Fruit fly (Drosophila melanogaster) whole organism: ENCODE data around the gene CG43851.

ENCODE experiments used
- CG8478 ChIP-seq: fragments of >200 bp; optimal IDR thresholded peaks from 2 replicates; lab custom pipeline; 2018; ENCODE audit warnings: inconsistent platforms
- Dll ChIP-seq: fragments of >200 bp; optimal IDR thresholded peaks from 2 replicates; lab custom pipeline; 2017
- EcR ChIP-seq, 2 experiments: fragments of >200 bp; optimal IDR thresholded peaks; 2 replicates each; lab custom pipeline; 2017; ENCODE audit warnings: missing biosample characterization in 2 of 2, missing genetic modification characterization in 2 of 2, missing genetic modification reagents in 2 of 2
- pan ChIP-seq: fragments of >200 bp; optimal IDR thresholded peaks from 2 replicates; lab custom pipeline; 2017
- psq ChIP-seq: fragments of >200 bp; optimal IDR thresholded peaks from 2 replicates; lab custom pipeline; 2017
- usp ChIP-seq: fragments of >200 bp; optimal IDR thresholded peaks from 2 replicates; lab custom pipeline; 2017; ENCODE audit warnings: missing biosample characterization, missing genetic modification characterization, mixed read lengths

CG43851 gene

dm6 chr2L:2647620-2648019 is at the start of gene CG43851, which contains the start of gene CG9962:
Gene CG43851, plus strand, starts transcription at chr2L:2647886.
Gene CG9962, minus strand, starts transcription at chr2L:2647720.
- no peak for TF ChIP-seq CG8478
- no peak for TF ChIP-seq EcR (GFP tag; optimal IDR thresholded peaks at IDR 0.05; lab: Kevin White, UChicago)
- no peak for TF ChIP-seq pan (lab: Kevin White, UChicago)
- TF ChIP-seq psq (lab: Kevin White, UChicago) = no peak
- TF ChIP-seq usp (GFP tag; lab: Kevin White, UChicago) = no peak
- no peak for TF ChIP-seq Dll (lab: Kevin White, UChicago)

DNA sequence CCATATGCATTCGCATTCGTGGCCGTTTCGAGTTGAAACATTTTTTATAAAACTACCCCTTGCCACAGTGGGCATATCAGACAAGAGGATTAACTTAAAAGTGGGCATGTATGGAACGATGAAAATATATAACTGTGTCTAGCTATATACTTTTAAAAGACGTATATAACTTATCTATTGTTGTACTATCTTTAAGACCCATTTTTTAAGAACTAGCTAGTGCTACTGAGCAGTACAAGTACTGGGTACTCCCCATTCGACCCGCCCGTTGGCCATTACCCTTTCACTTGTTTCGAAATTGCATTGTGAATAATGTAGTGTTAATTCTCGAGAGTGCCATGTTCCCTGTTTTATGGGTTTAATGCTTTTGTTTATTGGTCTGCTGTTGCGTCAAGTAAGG is 41.0 kb upstream of the CG43851 start:
- no peak for TF ChIP-seq Dll (lab: Kevin White, UChicago)
- TF ChIP-seq pan (lab: Kevin White, UChicago) = no peak
- no peak for TF ChIP-seq EcR (GFP tag; optimal IDR thresholded peaks at IDR 0.05; lab: Kevin White, UChicago)

- no peak for TF ChIP-seq usp (GFP tag; lab: Kevin White, UChicago)
- TF ChIP-seq EcR (GFP tag; optimal IDR thresholded peaks at IDR 0.05; lab: Kevin White, UChicago) = no peak
- TF ChIP-seq Dll (lab: Kevin White, UChicago) = no peak
- TF ChIP-seq CG8478 = no peak
- no peak for TF ChIP-seq psq (lab: Kevin White, UChicago)
- TF ChIP-seq pan (lab: Kevin White, UChicago) = no peak
These were observed 38.0 kb upstream of the CG43851 start, which contains the start of gene CG15395 for dm6 chr2L:2609694-2610093. Gene CG15395, plus strand, starts transcription at chr2L:2609994.

DNA sequence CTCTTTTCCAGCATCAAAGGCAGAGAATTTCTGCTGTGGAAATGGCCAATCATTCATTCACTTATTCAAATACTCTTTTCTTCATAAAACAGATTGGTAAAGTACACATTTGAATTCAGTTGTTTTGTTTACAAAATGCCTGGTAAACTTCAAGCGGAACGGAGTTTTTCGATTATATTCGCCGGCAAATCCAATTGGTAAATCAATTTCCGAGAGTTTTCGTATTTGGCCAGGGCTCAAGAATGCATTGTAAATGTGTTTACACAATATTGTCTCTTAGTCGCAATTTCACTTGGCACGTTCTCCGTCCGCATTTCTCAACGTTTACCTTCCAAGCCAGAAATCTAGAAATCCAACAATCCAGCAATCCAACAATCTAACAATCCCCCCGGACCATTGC is 27.8 kb upstream of the CG43851 start, which contains the start of gene CG43403:
Gene CG43403, plus strand, starts transcription at position 301 of the 400 bp plus-strand sequence.
- TF ChIP-seq Dll (lab: Kevin White, UChicago) (no peak), psq (lab: Kevin White, UChicago) (no peak), usp (GFP tag; lab: Kevin White, UChicago) (no peak), CG8478 (no peak), pan (lab: Kevin White, UChicago) (no peak), EcR (GFP tag; optimal IDR thresholded peaks at IDR 0.05; lab: Kevin White, UChicago) (no peak)

DNA sequence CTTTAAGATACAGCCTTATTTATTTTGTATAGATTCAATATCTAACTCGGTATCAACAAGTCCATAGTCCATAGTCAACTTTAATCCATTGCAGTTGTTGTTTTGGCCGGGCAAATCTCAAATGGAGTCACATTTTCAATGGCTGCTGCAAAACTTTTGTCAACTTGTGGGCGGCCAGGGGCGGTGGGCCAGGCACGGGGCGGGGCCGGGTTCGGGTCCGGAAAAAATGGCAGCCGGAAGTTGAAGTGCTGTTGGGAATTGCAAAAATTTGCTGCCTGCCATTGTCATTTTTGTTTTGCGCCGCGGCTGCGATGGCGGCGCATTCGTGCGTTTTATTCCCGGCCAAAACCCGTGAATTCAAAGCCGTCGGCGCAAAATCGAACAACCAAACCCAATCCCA is 23.7 kb upstream of the CG43851 start:
- TF ChIP-seq CG8478 (no peak), psq (lab: Kevin White, UChicago) (no peak), Dll (lab: Kevin White, UChicago) (no peak), pan (lab: Kevin White, UChicago) (no peak), usp (GFP tag; lab: Kevin White, UChicago) (no peak)

- TF ChIP-seq pan (lab: Kevin White, UChicago) = no peak
- no peak for TF ChIP-seq Dll (lab: Kevin White, UChicago)
- TF ChIP-seq usp (GFP tag; lab: Kevin White, UChicago) = no peak
These were observed 20.2 kb upstream of the CG43851 start for dm6 chr2L:2627507-2627906.

- TF ChIP-seq Dll (lab: Kevin White, UChicago) (no peak), EcR (GFP tag; optimal IDR thresholded peaks at IDR 0.05; lab: Kevin White, UChicago) (no peak), pan (lab: Kevin White, UChicago) (no peak)
These were observed 18.9 kb upstream of the CG43851 start for dm6 chr2L:2628760-2629159.

DNA sequence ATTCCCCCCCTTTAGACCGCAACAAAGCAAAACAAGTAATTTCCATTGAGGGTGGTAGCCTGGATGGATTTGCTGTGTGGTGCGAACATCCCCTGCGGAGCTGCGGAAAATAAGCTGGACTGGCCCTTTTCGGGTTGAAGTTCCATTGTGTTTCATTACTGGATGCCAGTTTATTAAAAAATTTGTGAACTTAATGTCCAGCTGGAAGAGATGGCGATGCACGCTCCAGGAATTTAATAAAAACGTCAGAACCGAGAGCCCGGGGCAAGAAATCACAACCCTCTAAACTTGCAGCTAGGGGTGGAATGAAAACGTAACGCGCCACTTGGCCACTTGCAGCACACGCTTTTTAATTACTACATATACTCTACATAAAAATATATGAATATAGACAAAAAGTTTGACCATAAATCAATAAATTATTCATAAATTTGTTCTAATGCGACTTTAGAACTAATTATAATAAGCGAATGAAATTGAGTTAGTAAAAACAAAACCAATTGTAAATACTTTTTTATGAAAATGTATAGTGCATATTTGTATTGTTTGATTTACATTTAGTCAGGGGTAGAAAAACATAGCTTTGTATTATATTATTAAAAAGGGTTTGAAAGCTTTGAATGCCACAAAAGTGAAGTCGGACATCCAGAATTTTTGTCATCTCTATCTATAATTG is 11.2 kb upstream of the CG43851 start:
- no peak for TF ChIP-seq CG8478
- TF ChIP-seq usp (GFP tag; lab: Kevin White, UChicago) = no peak
- TF ChIP-seq pan (lab: Kevin White, UChicago) = no peak
- no peak for TF ChIP-seq psq (lab: Kevin White, UChicago)
- no peak for TF ChIP-seq EcR (GFP tag; optimal IDR thresholded peaks at IDR 0.05; lab: Kevin White, UChicago)
- no peak for TF ChIP-seq Dll (lab: Kevin White, UChicago)

DNA sequence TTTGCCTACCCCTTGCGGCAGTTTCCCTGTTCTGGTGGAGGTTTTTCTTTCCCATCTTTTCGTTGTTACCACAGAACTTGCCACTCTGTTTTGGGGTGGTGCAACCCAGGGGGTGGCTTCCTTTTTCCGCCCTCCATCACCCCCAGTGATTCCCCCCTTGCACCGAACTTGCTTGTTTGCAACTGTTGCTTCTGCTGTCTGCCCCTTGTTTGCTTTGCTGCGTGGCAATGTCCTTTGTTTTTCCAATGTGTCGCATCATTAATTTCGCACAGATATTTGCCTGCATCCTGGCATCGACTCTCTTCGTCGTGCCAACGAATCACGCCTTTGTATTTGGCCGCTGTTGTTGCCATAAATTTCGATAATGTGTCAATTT is 10.7 kb upstream of the CG43851 start:
- TF ChIP-seq Dll (lab: Kevin White, UChicago) = no peak
- no peak for TF ChIP-seq usp (GFP tag; lab: Kevin White, UChicago)
- TF ChIP-seq pan (lab: Kevin White, UChicago) = no peak
- no peak for TF ChIP-seq CG8478
- TF ChIP-seq EcR (GFP tag; optimal IDR thresholded peaks at IDR 0.05; lab: Kevin White, UChicago) = no peak
- TF ChIP-seq psq (lab: Kevin White, UChicago) = no peak

DNA sequence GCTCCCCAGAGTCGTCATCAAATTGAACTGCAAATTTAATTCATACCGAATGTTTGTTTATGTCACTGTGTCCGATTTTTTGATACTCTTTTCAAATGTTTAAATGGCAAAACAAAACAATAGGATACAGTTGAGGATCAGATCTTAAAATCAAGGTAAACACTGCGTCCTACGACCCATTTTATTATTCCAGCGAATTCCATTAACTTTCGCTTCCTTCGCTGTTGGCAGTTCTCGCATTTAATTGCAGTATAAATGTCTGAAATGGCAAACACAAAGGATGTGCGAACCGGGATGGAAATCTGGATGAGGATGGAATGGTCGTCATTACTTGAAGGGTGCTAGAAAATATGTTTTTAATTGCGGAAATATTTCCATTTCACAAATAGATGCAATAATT is 4.6 kb downstream of the CG43851 start, which contains the start of gene CG33125:
Gene CG33125, minus strand, starts transcription at position 101 of the 400 bp plus-strand sequence.
- TF ChIP-seq CG8478 = no peak
- TF ChIP-seq psq (lab: Kevin White, UChicago) = no peak
- TF ChIP-seq Dll (lab: Kevin White, UChicago) = no peak
- TF ChIP-seq EcR (GFP tag; optimal IDR thresholded peaks at IDR 0.05; lab: Kevin White, UChicago) = no peak
- no peak for TF ChIP-seq usp (GFP tag; lab: Kevin White, UChicago)
- TF ChIP-seq pan (lab: Kevin White, UChicago) = no peak

dm6 chr2L:2652746-2653145 is 5.1 kb downstream of the CG43851 start, which contains the start of gene Prosbeta4R1:
Gene Prosbeta4R1, plus strand, starts transcription at chr2L:2653046.
- TF ChIP-seq psq (lab: Kevin White, UChicago) (no peak), Dll (lab: Kevin White, UChicago) (no peak)

DNA sequence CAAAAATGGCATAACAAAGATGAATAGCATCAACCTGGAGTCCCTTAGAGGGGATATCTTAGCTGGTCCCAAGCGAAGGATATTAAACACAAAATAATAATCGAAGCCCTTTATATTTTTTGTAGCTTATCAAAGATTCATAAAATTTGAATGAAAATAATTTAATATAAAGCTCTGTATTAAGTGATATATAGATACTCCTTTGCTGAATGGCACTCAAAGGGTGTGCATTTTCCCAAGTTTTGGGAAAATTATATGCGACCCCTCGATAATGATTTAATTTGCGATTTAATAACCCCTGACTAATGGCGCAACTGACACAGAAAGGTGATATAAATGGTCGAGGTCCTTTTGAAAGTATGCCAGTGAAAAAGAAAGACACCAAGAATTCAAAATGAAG is 6.1 kb downstream of the CG43851 start, which contains the start of gene Or23a:
Gene Or23a, plus strand, starts transcription at position 301 of the 400 bp plus-strand sequence.
- TF ChIP-seq EcR (GFP tag; optimal IDR thresholded peaks at IDR 0.05; lab: Kevin White, UChicago) (no peak), psq (lab: Kevin White, UChicago) (no peak), pan (lab: Kevin White, UChicago) (no peak), usp (GFP tag; lab: Kevin White, UChicago) (no peak), Dll (lab: Kevin White, UChicago) (no peak), CG8478 (no peak)
